Fruit fly (Drosophila melanogaster) whole organism, embryonic: Measurements from ENCODE around the gene rngo.

ENCODE experiments used
- Abd-B ChIP-seq: fragments of 200-800 bp; sonication (Bioruptor generic); optimal IDR thresholded peaks from 2 replicates; lab custom pipeline; 2018; ENCODE audit warnings: missing biosample characterization, mild to moderate bottlenecking, missing genetic modification characterization, moderate library complexity
- C15 ChIP-seq: fragments of 200-800 bp; sonication (Bioruptor generic); IDR thresholded peaks from 3 replicates; pipeline ENCODE4 v1.3.6; 2022; ENCODE audit warnings: missing biosample characterization, missing genetic modification characterization
- CG10543 ChIP-seq: fragments of 200-800 bp; sonication (Bioruptor generic); optimal IDR thresholded peaks from 3 replicates; lab custom pipeline; 2017; ENCODE audit warnings: missing biosample characterization, mild to moderate bottlenecking, missing genetic modification characterization, moderate library complexity
- CG11247 ChIP-seq: fragments of 200-800 bp; sonication (Bioruptor generic); IDR thresholded peaks from 2 replicates; pipeline ENCODE4 v1.3.6; 2022; ENCODE audit warnings: missing biosample characterization, missing genetic modification characterization
- CG12104 ChIP-seq: fragments of 200-800 bp; sonication (Bioruptor generic); optimal IDR thresholded peaks from 3 replicates; lab custom pipeline; 2016; ENCODE audit warnings: missing biosample characterization, missing genetic modification characterization
- CG12769 ChIP-seq: fragments of 200-800 bp; sonication (Bioruptor generic); optimal IDR thresholded peaks from 2 replicates; lab custom pipeline; 2019; ENCODE audit warnings: missing biosample characterization, mild to moderate bottlenecking, missing genetic modification characterization, moderate library complexity
- CG15073 ChIP-seq: fragments of 200-800 bp; sonication (Bioruptor generic); optimal IDR thresholded peaks from 2 replicates; lab custom pipeline; 2016; ENCODE audit warnings: missing biosample characterization, missing genetic modification characterization
- CG17568 ChIP-seq: fragments of 200-800 bp; sonication (Bioruptor generic); optimal IDR thresholded peaks from 2 replicates; lab custom pipeline; 2018; ENCODE audit warnings: missing biosample characterization, mild to moderate bottlenecking, missing genetic modification characterization, moderate library complexity
- CG17829 ChIP-seq: fragments of 200-800 bp; optimal IDR thresholded peaks from 2 replicates; lab custom pipeline; 2019; ENCODE audit warnings: missing biosample characterization, mild to moderate bottlenecking, missing genetic modification characterization, moderate library complexity
- CG1832 ChIP-seq: fragments of 200-800 bp; sonication (Bioruptor generic); optimal IDR thresholded peaks from 2 replicates; lab custom pipeline; 2017; ENCODE audit warnings: missing biosample characterization, mild to moderate bottlenecking, missing genetic modification characterization, inconsistent platforms
- CG18764 ChIP-seq: fragments of 200-800 bp; sonication (Bioruptor generic); optimal IDR thresholded peaks from 3 replicates; lab custom pipeline; 2016; ENCODE audit warnings: missing biosample characterization, missing genetic modification characterization
- CG34376 ChIP-seq: fragments of 200-800 bp; sonication (Bioruptor generic); optimal IDR thresholded peaks from 2 replicates; lab custom pipeline; 2018; ENCODE audit warnings: missing biosample characterization, mild to moderate bottlenecking, missing genetic modification characterization
- CG4328 ChIP-seq: fragments of 200-800 bp; sonication (Bioruptor generic); optimal IDR thresholded peaks from 3 replicates; lab custom pipeline; 2017; ENCODE audit warnings: missing biosample characterization, missing genetic modification reagents, missing genetic modification characterization
- CG4730 ChIP-seq: fragments of 200-800 bp; sonication (Bioruptor generic); IDR thresholded peaks from 2 replicates; pipeline ENCODE4 v1.3.6; 2022; ENCODE audit warnings: missing biosample characterization, missing genetic modification characterization
- CG5245 ChIP-seq: fragments of 200-800 bp; sonication (Bioruptor generic); optimal IDR thresholded peaks from 3 replicates; lab custom pipeline; 2016; ENCODE audit warnings: missing biosample characterization, missing genetic modification characterization
- CG6654 ChIP-seq: fragments of 200-800 bp; sonication (Bioruptor generic); optimal IDR thresholded peaks from 2 replicates; lab custom pipeline; 2017; ENCODE audit warnings: missing biosample characterization, mild to moderate bottlenecking, missing genetic modification characterization
- CG7556 ChIP-seq: fragments of 200-800 bp; sonication (Bioruptor generic); optimal IDR thresholded peaks from 2 replicates; lab custom pipeline; 2017; ENCODE audit warnings: missing biosample characterization, mild to moderate bottlenecking, missing genetic modification characterization
- CG8478 ChIP-seq: fragments of >200 bp; optimal IDR thresholded peaks from 2 replicates; lab custom pipeline; 2018
- CHES-1-like ChIP-seq: fragments of 200-800 bp; sonication (Bioruptor generic); optimal IDR thresholded peaks from 2 replicates; lab custom pipeline; 2016; ENCODE audit warnings: missing biosample characterization, missing genetic modification characterization
- Chrac-16 ChIP-seq: fragments of 200-800 bp; sonication (Bioruptor generic); optimal IDR thresholded peaks from 3 replicates; lab custom pipeline; 2016; ENCODE audit warnings: missing biosample characterization, missing genetic modification characterization
- Dfd ChIP-seq, 2 experiments: fragments of >200 bp; optimal IDR thresholded peaks; 2 replicates each; lab custom pipeline; 2017; ENCODE audit warnings: missing biosample characterization in 2 of 2, missing genetic modification characterization in 2 of 2
- Dip3 ChIP-seq: fragments of 200-800 bp; sonication (Bioruptor generic); optimal IDR thresholded peaks from 3 replicates; lab custom pipeline; 2016; ENCODE audit warnings: missing biosample characterization, missing genetic modification characterization
- E2f2 ChIP-seq: fragments of 200-800 bp; sonication (Bioruptor generic); IDR thresholded peaks from 2 replicates; pipeline ENCODE4 v1.3.6; 2022; ENCODE audit warnings: missing biosample characterization, missing genetic modification characterization
- ERR ChIP-seq: fragments of 200-800 bp; sonication (Bioruptor generic); optimal IDR thresholded peaks from 2 replicates; lab custom pipeline; 2016; ENCODE audit warnings: missing biosample characterization, missing genetic modification characterization
- HHEX ChIP-seq: fragments of 200-800 bp; sonication (Bioruptor generic); optimal IDR thresholded peaks from 3 replicates; lab custom pipeline; 2017; ENCODE audit warnings: missing biosample characterization, mild to moderate bottlenecking, missing genetic modification characterization, missing genetic modification reagents
- HLHmδ ChIP-seq: fragments of 200-800 bp; sonication (Bioruptor generic); optimal IDR thresholded peaks from 2 replicates; lab custom pipeline; 2018; ENCODE audit warnings: missing biosample characterization, mild to moderate bottlenecking, missing genetic modification characterization, moderate library complexity
- HmgD ChIP-seq: fragments of 200-800 bp; sonication (Bioruptor generic); optimal IDR thresholded peaks from 3 replicates; lab custom pipeline; 2016; ENCODE audit warnings: missing biosample characterization, missing genetic modification characterization
- Hsf ChIP-seq: fragments of 200-800 bp; sonication (Bioruptor generic); optimal IDR thresholded peaks from 3 replicates; lab custom pipeline; 2016; ENCODE audit warnings: missing biosample characterization, missing genetic modification characterization
- Lpt ChIP-seq: fragments of >200 bp; optimal IDR thresholded peaks from 2 replicates; lab custom pipeline; 2018; ENCODE audit warnings: missing biosample characterization, missing genetic modification characterization
- Mad ChIP-seq: fragments of 200-800 bp; sonication (Bioruptor generic); optimal IDR thresholded peaks from 2 replicates; lab custom pipeline; 2016; ENCODE audit warnings: missing biosample characterization, missing genetic modification characterization
- Mrtf ChIP-seq: fragments of 200-800 bp; sonication (Bioruptor generic); IDR thresholded peaks from 3 replicates; pipeline ENCODE4 v1.3.6; 2022; ENCODE audit warnings: missing biosample characterization, missing genetic modification characterization
- Scr ChIP-seq: fragments of 200-800 bp; sonication (Bioruptor generic); IDR thresholded peaks from 2 replicates; pipeline ENCODE4 v1.3.6; 2022; ENCODE audit warnings: missing biosample characterization, missing genetic modification characterization; ENCODE audit not compliant: partially characterized antibody
- Side ChIP-seq: fragments of 200-800 bp; sonication (Bioruptor generic); optimal IDR thresholded peaks from 2 replicates; lab custom pipeline; 2016; ENCODE audit warnings: missing biosample characterization, missing genetic modification characterization
- Sin3A ChIP-seq: fragments of >200 bp; optimal IDR thresholded peaks from 2 replicates; lab custom pipeline; 2018
- Ssrp ChIP-seq: fragments of 200-800 bp; sonication (Bioruptor generic); optimal IDR thresholded peaks from 2 replicates; lab custom pipeline; 2018; ENCODE audit warnings: missing biosample characterization, mild to moderate bottlenecking, missing genetic modification characterization, moderate library complexity
- Xrp1 ChIP-seq: fragments of 200-800 bp; sonication (Bioruptor generic); IDR thresholded peaks from 2 replicates; pipeline ENCODE4 v1.3.6; 2022; ENCODE audit warnings: missing biosample characterization, missing genetic modification characterization
- ash1 ChIP-seq: fragments of 200-800 bp; sonication (Bioruptor generic); optimal IDR thresholded peaks from 2 replicates; lab custom pipeline; 2018; ENCODE audit warnings: missing biosample characterization, mild to moderate bottlenecking, missing genetic modification characterization
- az2 ChIP-seq: fragments of 200-800 bp; sonication (Bioruptor generic); optimal IDR thresholded peaks from 3 replicates; lab custom pipeline; 2016; ENCODE audit warnings: missing biosample characterization, missing genetic modification characterization
- bbx ChIP-seq: fragments of 200-800 bp; sonication (Bioruptor generic); IDR thresholded peaks from 2 replicates; pipeline ENCODE4 v1.3.6; 2022; ENCODE audit warnings: missing biosample characterization, missing genetic modification characterization; ENCODE audit not compliant: partially characterized antibody
- crc ChIP-seq: fragments of 200-800 bp; sonication (Bioruptor generic); optimal IDR thresholded peaks from 2 replicates; lab custom pipeline; 2016; ENCODE audit warnings: missing biosample characterization, missing genetic modification characterization
- ewg ChIP-seq: fragments of 200-800 bp; sonication (Bioruptor generic); optimal IDR thresholded peaks from 3 replicates; lab custom pipeline; 2017; ENCODE audit warnings: mild to moderate bottlenecking, missing biosample characterization, missing genetic modification reagents, missing genetic modification characterization
- h ChIP-seq: fragments of >200 bp; optimal IDR thresholded peaks from 2 replicates; lab custom pipeline; 2017
- ham ChIP-seq: fragments of 200-800 bp; sonication (Bioruptor generic); IDR thresholded peaks from 2 replicates; pipeline ENCODE4 v1.3.6; 2022; ENCODE audit warnings: missing biosample characterization, missing genetic modification characterization
- kah ChIP-seq: fragments of 200-800 bp; sonication (Bioruptor generic); optimal IDR thresholded peaks from 2 replicates; lab custom pipeline; 2018; ENCODE audit warnings: missing biosample characterization, mild to moderate bottlenecking, missing genetic modification characterization
- p53 ChIP-seq: fragments of 200-800 bp; sonication (Bioruptor generic); optimal IDR thresholded peaks from 2 replicates; lab custom pipeline; 2016; ENCODE audit warnings: missing biosample characterization, missing genetic modification characterization
- pnt ChIP-seq: fragments of 200-800 bp; sonication (Bioruptor generic); optimal IDR thresholded peaks from 3 replicates; lab custom pipeline; 2016; ENCODE audit warnings: missing biosample characterization, missing genetic modification characterization
- row ChIP-seq: fragments of 200-800 bp; sonication (Bioruptor generic); IDR thresholded peaks from 3 replicates; pipeline ENCODE4 v1.3.6; 2022; ENCODE audit warnings: missing biosample characterization, missing genetic modification characterization
- sc ChIP-seq, 3 experiments: fragments of >200 bp in 2 of 3; fragments of 200-800 bp in 1 of 3; sonication (Bioruptor generic) in 1 of 3; optimal IDR thresholded peaks; 2 replicates in 2 of 3; 3 replicates in 1 of 3; lab custom pipeline; 2017; ENCODE audit warnings: mild to moderate bottlenecking in 1 of 3, missing biosample characterization in 1 of 3, missing genetic modification characterization in 1 of 3, missing genetic modification reagents in 1 of 3
- slou ChIP-seq: fragments of 200-800 bp; sonication (Bioruptor generic); optimal IDR thresholded peaks from 3 replicates; lab custom pipeline; 2016; ENCODE audit warnings: missing biosample characterization, missing genetic modification characterization
- stc ChIP-seq: fragments of 200-800 bp; sonication (Bioruptor generic); IDR thresholded peaks from 2 replicates; pipeline ENCODE4 v1.3.6; 2022; ENCODE audit warnings: missing biosample characterization, missing genetic modification characterization
- usp ChIP-seq: fragments of >200 bp; optimal IDR thresholded peaks from 2 replicates; lab custom pipeline; 2017; ENCODE audit warnings: missing biosample characterization, missing genetic modification characterization
- vnd ChIP-seq: fragments of 200-800 bp; sonication (Bioruptor generic); IDR thresholded peaks from 3 replicates; pipeline ENCODE4 v1.3.6; 2022; ENCODE audit warnings: missing biosample characterization, missing genetic modification characterization; ENCODE audit not compliant: partially characterized antibody
- zfh2 ChIP-seq: fragments of 200-800 bp; sonication (Bioruptor generic); optimal IDR thresholded peaks from 2 replicates; lab custom pipeline; 2016; ENCODE audit warnings: missing biosample characterization, missing genetic modification characterization

rngo gene

DNA sequence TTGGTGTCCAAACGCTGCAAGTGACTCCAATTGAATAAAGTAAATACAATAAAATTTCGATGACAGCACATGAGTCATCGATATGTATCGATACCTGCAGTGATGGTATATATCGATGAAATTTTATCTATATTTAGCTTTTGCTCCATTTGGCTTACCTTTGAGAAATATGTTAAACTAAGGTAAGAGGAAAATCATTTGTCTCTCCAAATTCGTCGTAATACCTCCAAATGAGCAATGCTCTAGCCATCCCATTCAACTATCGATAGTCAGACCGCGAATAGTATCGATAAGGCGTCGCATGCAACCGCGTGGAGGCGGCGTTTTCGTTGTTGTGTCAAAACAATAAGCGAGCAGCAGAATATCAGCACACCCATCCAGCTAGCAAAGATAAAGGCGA lies at the start of gene rngo, which contains the start of gene Cdc50:
Gene rngo (plus strand): TSS at position 189 of the 400 bp plus-strand sequence.
Gene Cdc50 (minus strand): TSS at position 52 of the 400 bp plus-strand sequence.
- TF ChIP-seq zfh2: no peak
- TF ChIP-seq HLHmδ (GFP tag; lab: Kevin White, UChicago): no peak
- peak; percentile 37 for TF ChIP-seq CG17829 (tag; lab: Kevin White, UChicago)
- peak; percentile 90 for TF ChIP-seq bbx (GFP tag; lab: Robert Waterston, UW)
- no peak for TF ChIP-seq ham
- peak; percentile 29 for TF ChIP-seq Hsf (GFP tag; lab: Kevin White, UChicago)
- peak; percentile 75 for TF ChIP-seq E2f2
- TF ChIP-seq Mad (GFP tag; lab: Kevin White, UChicago): no peak
- TF ChIP-seq Ssrp (tag; lab: Kevin White, UChicago): no peak
- TF ChIP-seq CG15073 (GFP tag; lab: Kevin White, UChicago): no peak
- no peak for TF ChIP-seq CG8478 (lab: Kevin White, UChicago)
- TF ChIP-seq CG7556 (GFP tag; lab: Kevin White, UChicago): no peak
- peak; percentile 40 for TF ChIP-seq HmgD (GFP tag; lab: Kevin White, UChicago)
- no peak for TF ChIP-seq pnt (GFP tag; lab: Kevin White, UChicago)
- TF ChIP-seq CG12104 (GFP tag; lab: Kevin White, UChicago): peak; percentile 1
- TF ChIP-seq CG18764 (GFP tag; lab: Kevin White, UChicago): no peak
- no peak for TF ChIP-seq Lpt (GFP tag; lab: Kevin White, UChicago)
- no peak for TF ChIP-seq Dfd (GFP tag; optimal IDR thresholded peaks at IDR 0.05; lab: Kevin White, UChicago)
- TF ChIP-seq Side (GFP tag; lab: Kevin White, UChicago): no peak
- peak; percentile 67 for TF ChIP-seq row (GFP tag; lab: Robert Waterston, UW)
- TF ChIP-seq Chrac-16: no peak
- peak; percentile 99 for TF ChIP-seq Scr (GFP tag; lab: Robert Waterston, UW)
- no peak for TF ChIP-seq usp
- TF ChIP-seq Abd-B (GFP tag; lab: Kevin White, UChicago): no peak
- no peak for TF ChIP-seq ERR (GFP tag; lab: Kevin White, UChicago)
- no peak for TF ChIP-seq C15
- TF ChIP-seq crc (GFP tag; lab: Kevin White, UChicago): no peak
- TF ChIP-seq Dip3: no peak
- TF ChIP-seq CG4328 (GFP tag; lab: Kevin White, UChicago): no peak
- no peak for TF ChIP-seq az2 (GFP tag; lab: Kevin White, UChicago)
- TF ChIP-seq CG6654 (GFP tag; lab: Kevin White, UChicago): no peak
- no peak for TF ChIP-seq CG17568 (GFP tag; lab: Kevin White, UChicago)
- no peak for TF ChIP-seq CG4730 (GFP tag; lab: Robert Waterston, UW)
- TF ChIP-seq Xrp1 (GFP tag; lab: Robert Waterston, UW): no peak; the same call in 1 of the 2 replicates
- TF ChIP-seq ewg: peak; percentile 30
- TF ChIP-seq sc (optimal IDR thresholded peaks at IDR 0.05; lab: Kevin White, UChicago): no peak
- TF ChIP-seq sc (GFP tag; optimal IDR thresholded peaks at IDR 0.05; lab: Kevin White, UChicago): no peak
- no peak for TF ChIP-seq kah
- TF ChIP-seq vnd (GFP tag; lab: Robert Waterston, UW): peak; percentile 99
- peak; percentile 90 for TF ChIP-seq Sin3A (lab: Kevin White, UChicago)
- TF ChIP-seq h: no peak
- no peak for TF ChIP-seq CG10543 (GFP tag; lab: Kevin White, UChicago)
- no peak for TF ChIP-seq p53 (GFP tag; lab: Kevin White, UChicago)
- TF ChIP-seq CG11247 (GFP tag; lab: Robert Waterston, UW): no peak
- no peak for TF ChIP-seq ash1 (GFP tag; lab: Kevin White, UChicago)
- TF ChIP-seq CG1832 (GFP tag; lab: Kevin White, UChicago): no peak
- TF ChIP-seq CHES-1-like (GFP tag; lab: Kevin White, UChicago): no peak
- no peak for TF ChIP-seq CG5245 (GFP tag; lab: Kevin White, UChicago)
- no peak for TF ChIP-seq slou
- TF ChIP-seq HHEX (GFP tag; lab: Kevin White, UChicago): no peak
- TF ChIP-seq stc (GFP tag; lab: Robert Waterston, UW): no peak
- TF ChIP-seq Mrtf (GFP tag; lab: Robert Waterston, UW): no peak
- peak; percentile 51 for TF ChIP-seq CG34376
- TF ChIP-seq CG12769 (tag; lab: Kevin White, UChicago): no peak
